Worm (Caenorhabditis elegans) whole organism, late embryonic: ENCODE results near the gene glb-5.

Source experiments
- ama-1 ChIP-seq: fragments of 150-350 bp; optimal IDR thresholded peaks from 2 replicates; lab custom pipeline; 2014
- ceh-18 ChIP-seq: sonication (generic microtip); optimal IDR thresholded peaks from 2 replicates; lab custom pipeline; 2016; ENCODE audit warnings: missing genetic modification characterization, missing compliant biosample characterization
- ceh-30 ChIP-seq: fragments of 150-350 bp; optimal IDR thresholded peaks from 2 replicates; lab custom pipeline; 2014; ENCODE audit warnings: missing biosample characterization, missing genetic modification characterization
- che-1 ChIP-seq: sonication (generic microtip); optimal IDR thresholded peaks from 2 replicates; lab custom pipeline; 2016; ENCODE audit warnings: mild to moderate bottlenecking, missing genetic modification characterization, missing compliant biosample characterization
- ets-4 ChIP-seq: sonication (generic microtip); optimal IDR thresholded peaks from 2 replicates; lab custom pipeline; 2016; ENCODE audit warnings: missing genetic modification characterization, missing compliant biosample characterization
- fkh-10 ChIP-seq: fragments of 150-350 bp; optimal IDR thresholded peaks from 2 replicates; lab custom pipeline; 2014; ENCODE audit warnings: missing biosample characterization, missing genetic modification reagents, missing genetic modification characterization
- lin-11 ChIP-seq: fragments of 200-800 bp; sonication (Bioruptor generic); optimal IDR thresholded peaks from 2 replicates; lab custom pipeline; 2018; ENCODE audit warnings: mild to moderate bottlenecking, missing genetic modification characterization, missing compliant biosample characterization
- nfya-1 ChIP-seq: sonication (generic microtip); optimal IDR thresholded peaks from 2 replicates; lab custom pipeline; 2017; ENCODE audit warnings: missing genetic modification characterization, mild to moderate bottlenecking, missing compliant biosample characterization, antibody characterized with exemption, moderate library complexity
- pat-9 ChIP-seq: fragments of 200-800 bp; sonication (Bioruptor generic); optimal IDR thresholded peaks from 2 replicates; lab custom pipeline; 2018; ENCODE audit warnings: mild to moderate bottlenecking, missing genetic modification characterization, moderate library complexity, missing compliant biosample characterization
- pha-4 ChIP-seq: fragments of 150-350 bp; optimal IDR thresholded peaks from 2 replicates; lab custom pipeline; 2018; ENCODE audit warnings: missing biosample characterization, missing genetic modification reagents, missing genetic modification characterization
- rnt-1 ChIP-seq: sonication (generic microtip); optimal IDR thresholded peaks from 2 replicates; lab custom pipeline; 2016; ENCODE audit warnings: missing genetic modification characterization, missing compliant biosample characterization
- ttx-3 ChIP-seq: sonication (generic microtip); optimal IDR thresholded peaks from 2 replicates; lab custom pipeline; 2016; ENCODE audit warnings: missing genetic modification reagents, missing genetic modification characterization, missing compliant biosample characterization
- unc-3 ChIP-seq, 2 experiments: fragments of 200-800 bp in 1 of 2; sonication (Bioruptor generic) in 1 of 2; sonication (generic microtip) in 1 of 2; conservative IDR thresholded peaks in 1 of 2; optimal IDR thresholded peaks in 1 of 2; 2 replicates each; pipeline versions ENCODE4 v1.3.6 to Lab custom; 2016 to 2022; ENCODE audit warnings: missing compliant biosample characterization in 2 of 2, missing genetic modification characterization in 2 of 2, missing genetic modification reagents in 1 of 2
- unc-55 ChIP-seq: sonication (generic microtip); optimal IDR thresholded peaks from 2 replicates; lab custom pipeline; 2017; ENCODE audit warnings: missing biosample characterization, missing genetic modification reagents, missing genetic modification characterization

DNA sequence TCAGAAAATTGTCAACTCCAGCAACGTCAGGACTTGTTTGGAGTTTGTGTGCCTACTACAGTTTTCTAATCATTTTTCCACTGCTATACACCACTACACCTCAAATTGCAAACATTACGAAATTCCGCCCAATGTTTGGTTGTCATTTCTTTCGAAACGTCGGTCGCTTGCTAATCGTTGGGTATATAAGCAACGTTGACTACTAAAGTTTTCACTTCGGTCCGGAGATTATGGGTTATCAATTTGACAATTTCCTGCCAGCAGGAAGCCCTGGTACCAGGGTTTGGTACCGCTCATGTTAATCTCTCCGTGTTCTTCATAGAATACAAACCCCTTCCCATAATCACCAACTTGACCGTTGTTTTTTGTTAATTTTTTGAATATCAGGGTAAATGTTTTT, 17.3 kb downstream of the glb-5 start:
- no peak for TF ChIP-seq nfya-1 (tag; lab: Kevin White, UChicago)
- no peak for TF ChIP-seq ama-1 (lab: Kevin White, UChicago)
- no peak for TF ChIP-seq lin-11 (tag; lab: Kevin White, UChicago)
- no peak for TF ChIP-seq ttx-3
- no peak for TF ChIP-seq ets-4 (tag; lab: Kevin White, UChicago)
- TF ChIP-seq pat-9 (tag; lab: Kevin White, UChicago) = no peak
- TF ChIP-seq unc-3 (GFP tag; conservative IDR thresholded peaks at IDR 0.05; lab: Robert Waterston, UW) = no peak
- no peak for TF ChIP-seq unc-3 (tag; optimal IDR thresholded peaks at IDR 0.05; lab: Kevin White, UChicago)
- TF ChIP-seq fkh-10 (GFP tag; lab: Kevin White, UChicago) = no peak
- no peak for TF ChIP-seq che-1 (tag; lab: Kevin White, UChicago)
- TF ChIP-seq pha-4 (tag; lab: Kevin White, UChicago) = no peak
- no peak for TF ChIP-seq unc-55 (GFP tag; lab: Kevin White, UChicago)
- TF ChIP-seq rnt-1 (tag; lab: Kevin White, UChicago) = no peak
- no peak for TF ChIP-seq ceh-18 (tag; lab: Kevin White, UChicago)
- TF ChIP-seq ceh-30 (tag; lab: Kevin White, UChicago) = no peak
